Worm (Caenorhabditis elegans) whole organism, mixed stage, embryonic: ENCODE data around the gene F35E8.6.

Source experiments
- M03D4.4 ChIP-seq: sonication (generic microtip); optimal IDR thresholded peaks from 2 replicates; lab custom pipeline; 2017; ENCODE audit warnings: mild to moderate bottlenecking, missing genetic modification characterization, missing compliant biosample characterization
- bed-3 ChIP-seq: fragments of 200-800 bp; sonication (Bioruptor generic); optimal IDR thresholded peaks from 3 replicates; lab custom pipeline; 2018; ENCODE audit warnings: mild to moderate bottlenecking, missing genetic modification characterization, moderate library complexity, missing compliant biosample characterization
- blmp-1 ChIP-seq: fragments of 150-350 bp; optimal IDR thresholded peaks from 2 replicates; lab custom pipeline; 2014; ENCODE audit warnings: missing biosample characterization, missing genetic modification characterization
- ceh-39 ChIP-seq: fragments of 150-350 bp; optimal IDR thresholded peaks from 2 replicates; lab custom pipeline; 2014; ENCODE audit warnings: missing biosample characterization, missing genetic modification characterization
- ceh-43 ChIP-seq: fragments of 200-800 bp; sonication (Bioruptor generic); optimal IDR thresholded peaks from 2 replicates; lab custom pipeline; 2018; ENCODE audit warnings: mild to moderate bottlenecking, missing genetic modification characterization, moderate library complexity, missing compliant biosample characterization
- ceh-83 ChIP-seq: fragments of 200-800 bp; sonication (Bioruptor generic); optimal IDR thresholded peaks from 2 replicates; lab custom pipeline; 2018; ENCODE audit warnings: mild to moderate bottlenecking, missing genetic modification characterization, missing compliant biosample characterization
- ces-1 ChIP-seq: fragments of 150-350 bp; optimal IDR thresholded peaks from 2 replicates; lab custom pipeline; 2014; ENCODE audit warnings: missing biosample characterization, missing genetic modification reagents, missing genetic modification characterization
- cnd-1 ChIP-seq: fragments of 200-800 bp; sonication (Bioruptor generic); optimal IDR thresholded peaks from 2 replicates; lab custom pipeline; 2018; ENCODE audit warnings: mild to moderate bottlenecking, missing genetic modification characterization, missing compliant biosample characterization
- drap-1 ChIP-seq: fragments of 200-800 bp; sonication (Bioruptor generic); optimal IDR thresholded peaks from 3 replicates; lab custom pipeline; 2018; ENCODE audit warnings: mild to moderate bottlenecking, missing genetic modification characterization, missing compliant biosample characterization
- elt-1 ChIP-seq: sonication (generic microtip); optimal IDR thresholded peaks from 2 replicates; lab custom pipeline; 2017; ENCODE audit warnings: missing genetic modification characterization, mild to moderate bottlenecking, missing compliant biosample characterization, antibody characterized with exemption, moderate library complexity, borderline replicate concordance; ENCODE audit not compliant: insufficient read depth
- elt-3 ChIP-seq: fragments of 150-350 bp; optimal IDR thresholded peaks from 2 replicates; lab custom pipeline; 2014; ENCODE audit warnings: missing biosample characterization, missing genetic modification characterization
- flh-1 ChIP-seq: fragments of 200-800 bp; sonication (Bioruptor generic); optimal IDR thresholded peaks from 2 replicates; lab custom pipeline; 2018; ENCODE audit warnings: mild to moderate bottlenecking, missing genetic modification characterization, moderate library complexity, missing compliant biosample characterization
- ham-2 ChIP-seq: fragments of 200-800 bp; sonication (Bioruptor generic); optimal IDR thresholded peaks from 2 replicates; lab custom pipeline; 2018; ENCODE audit warnings: mild to moderate bottlenecking, missing genetic modification characterization, missing compliant biosample characterization
- hlh-1 ChIP-seq: fragments of 150-350 bp; optimal IDR thresholded peaks from 2 replicates; lab custom pipeline; 2014; ENCODE audit warnings: missing biosample characterization, missing genetic modification reagents, missing genetic modification characterization
- lin-13 ChIP-seq: fragments of 150-350 bp; optimal IDR thresholded peaks from 2 replicates; lab custom pipeline; 2014; ENCODE audit warnings: missing biosample characterization, missing genetic modification characterization
- lin-32 ChIP-seq: fragments of 200-800 bp; sonication (Bioruptor generic); optimal IDR thresholded peaks from 2 replicates; lab custom pipeline; 2018; ENCODE audit warnings: mild to moderate bottlenecking, missing genetic modification characterization, missing compliant biosample characterization
- lsy-2 ChIP-seq: fragments of 150-350 bp; optimal IDR thresholded peaks from 2 replicates; lab custom pipeline; 2014; ENCODE audit warnings: missing biosample characterization, missing genetic modification characterization
- mep-1 ChIP-seq: fragments of 150-350 bp; optimal IDR thresholded peaks from 2 replicates; lab custom pipeline; 2017; ENCODE audit warnings: missing biosample characterization, missing genetic modification reagents, missing genetic modification characterization, inconsistent platforms
- mls-2 ChIP-seq: sonication (generic microtip); optimal IDR thresholded peaks from 2 replicates; lab custom pipeline; 2016; ENCODE audit warnings: mild to moderate bottlenecking, missing genetic modification characterization, moderate library complexity, missing compliant biosample characterization
- nhr-12 ChIP-seq: fragments of 150-350 bp; optimal IDR thresholded peaks from 2 replicates; lab custom pipeline; 2014; ENCODE audit warnings: missing biosample characterization, missing genetic modification characterization
- nhr-2 ChIP-seq: fragments of 150-350 bp; optimal IDR thresholded peaks from 2 replicates; lab custom pipeline; 2014; ENCODE audit warnings: missing biosample characterization, missing genetic modification characterization
- nhr-237 ChIP-seq: fragments of 150-350 bp; optimal IDR thresholded peaks from 2 replicates; lab custom pipeline; 2014; ENCODE audit warnings: missing biosample characterization, missing genetic modification characterization
- nhr-76 ChIP-seq: sonication (generic microtip); optimal IDR thresholded peaks from 2 replicates; lab custom pipeline; 2017; ENCODE audit warnings: missing biosample characterization, missing genetic modification characterization
- sem-2 ChIP-seq: fragments of 200-800 bp; sonication (Bioruptor generic); optimal IDR thresholded peaks from 2 replicates; lab custom pipeline; 2018; ENCODE audit warnings: mild to moderate bottlenecking, missing genetic modification characterization, missing compliant biosample characterization
- snpc-4 ChIP-seq: fragments of 150-350 bp; optimal IDR thresholded peaks from 2 replicates; lab custom pipeline; 2014; ENCODE audit warnings: missing biosample characterization, missing genetic modification characterization
- sptf-1 ChIP-seq: sonication (generic microtip); optimal IDR thresholded peaks from 2 replicates; lab custom pipeline; 2017; ENCODE audit warnings: mild to moderate bottlenecking, missing genetic modification characterization, moderate library complexity, missing compliant biosample characterization
- tbx-8 ChIP-seq: fragments of 200-800 bp; sonication (Bioruptor generic); optimal IDR thresholded peaks from 2 replicates; lab custom pipeline; 2018; ENCODE audit warnings: mild to moderate bottlenecking, missing genetic modification characterization, moderate library complexity, missing compliant biosample characterization
- unc-120 ChIP-seq: sonication (generic microtip); optimal IDR thresholded peaks from 2 replicates; lab custom pipeline; 2017; ENCODE audit warnings: missing genetic modification characterization, missing compliant biosample characterization; ENCODE audit not compliant: poor library complexity, severe bottlenecking
- unc-39 ChIP-seq: fragments of 150-350 bp; optimal IDR thresholded peaks from 2 replicates; lab custom pipeline; 2014; ENCODE audit warnings: missing biosample characterization, missing genetic modification characterization
- unc-62 ChIP-seq: fragments of 150-350 bp; optimal IDR thresholded peaks from 2 replicates; lab custom pipeline; 2014; ENCODE audit warnings: missing biosample characterization, missing genetic modification reagents, missing genetic modification characterization
- zip-8 ChIP-seq: fragments of 150-350 bp; optimal IDR thresholded peaks from 2 replicates; lab custom pipeline; 2014; ENCODE audit warnings: missing biosample characterization, missing genetic modification characterization

Gene F35E8.6

ce11 chrV:15885967-15886366 lies 26.0 kb upstream of the F35E8.6 start, which contains the start of gene T06C12.9:
TSS of gene T06C12.9 (minus strand) at chrV:15886067.
- TF ChIP-seq nhr-2 (tag; lab: Kevin White, UChicago) (no peak), unc-120 (tag; lab: Kevin White, UChicago) (no peak), ham-2 (GFP tag; lab: Kevin White, UChicago) (no peak), unc-39 (tag; lab: Kevin White, UChicago) (no peak), hlh-1 (tag; lab: Kevin White, UChicago) (no peak), blmp-1 (no peak), nhr-12 (tag; lab: Kevin White, UChicago) (no peak), elt-1 (tag; lab: Kevin White, UChicago) (no peak), bed-3 (no peak)

- TF ChIP-seq cnd-1 (no peak), bed-3 (no peak), mep-1 (no peak), drap-1 (no peak), ceh-39 (tag; lab: Kevin White, UChicago) (no peak), unc-120 (tag; lab: Kevin White, UChicago) (no peak), mls-2 (tag; lab: Kevin White, UChicago) (no peak), ces-1 (no peak), zip-8 (tag; lab: Kevin White, UChicago) (no peak), unc-39 (tag; lab: Kevin White, UChicago) (no peak)
Observed at ce11 chrV:15887708-15888295, 24.1 kb upstream of the F35E8.6 start.

ce11 chrV:15888751-15889150 lies 23.2 kb upstream of the F35E8.6 start, which contains the start of gene cgt-1:
TSS of gene cgt-1 (minus strand) at chrV:15888851.
- TF ChIP-seq ceh-43 (GFP tag; lab: Kevin White, UChicago) (no peak), snpc-4 (tag; lab: Kevin White, UChicago) (no peak), flh-1 (no peak), nhr-2 (tag; lab: Kevin White, UChicago) (no peak), ham-2 (GFP tag; lab: Kevin White, UChicago) (no peak), bed-3 (no peak), elt-1 (tag; lab: Kevin White, UChicago) (no peak), lin-13 (tag; lab: Kevin White, UChicago) (no peak), unc-62 (GFP tag; lab: Kevin White, UChicago) (no peak), elt-3 (no peak), cnd-1 (no peak), ceh-39 (tag; lab: Kevin White, UChicago) (no peak)
- TF ChIP-seq, all 35 proteins: peak for 0

- no peak for TF ChIP-seq blmp-1
- no peak for TF ChIP-seq ces-1
- no peak for TF ChIP-seq elt-3
- TF ChIP-seq drap-1: no peak
- TF ChIP-seq ham-2 (GFP tag; lab: Kevin White, UChicago): no peak
- no peak for TF ChIP-seq cnd-1
- no peak for TF ChIP-seq ceh-83 (GFP tag; lab: Kevin White, UChicago)
- TF ChIP-seq nhr-12 (tag; lab: Kevin White, UChicago): no peak
- TF ChIP-seq sem-2: no peak
- no peak for TF ChIP-seq lin-13 (tag; lab: Kevin White, UChicago)
- no peak for TF ChIP-seq sptf-1
- TF ChIP-seq mep-1: no peak
- TF ChIP-seq hlh-1 (tag; lab: Kevin White, UChicago): no peak
- TF ChIP-seq tbx-8: no peak
- TF ChIP-seq unc-120 (tag; lab: Kevin White, UChicago): no peak
- TF ChIP-seq nhr-237 (tag; lab: Kevin White, UChicago): no peak
- no peak for TF ChIP-seq lsy-2
- TF ChIP-seq, all 35 proteins: peak for 0
Observed at ce11 chrV:15890115-15890514, 21.8 kb upstream of the F35E8.6 start.

- TF ChIP-seq unc-62 (GFP tag; lab: Kevin White, UChicago): no peak
- TF ChIP-seq M03D4.4 (tag; lab: Kevin White, UChicago): no peak
- no peak for TF ChIP-seq sem-2
- no peak for TF ChIP-seq lin-32 (GFP tag; lab: Kevin White, UChicago)
- no peak for TF ChIP-seq unc-39 (tag; lab: Kevin White, UChicago)
- TF ChIP-seq nhr-76 (tag; lab: Kevin White, UChicago): no peak
Observed at ce11 chrV:15891279-15891678, 20.7 kb upstream of the F35E8.6 start.
